3 fruit fly cellular contexts compared by ENCODE assay signal in the genomic region with DNA sequence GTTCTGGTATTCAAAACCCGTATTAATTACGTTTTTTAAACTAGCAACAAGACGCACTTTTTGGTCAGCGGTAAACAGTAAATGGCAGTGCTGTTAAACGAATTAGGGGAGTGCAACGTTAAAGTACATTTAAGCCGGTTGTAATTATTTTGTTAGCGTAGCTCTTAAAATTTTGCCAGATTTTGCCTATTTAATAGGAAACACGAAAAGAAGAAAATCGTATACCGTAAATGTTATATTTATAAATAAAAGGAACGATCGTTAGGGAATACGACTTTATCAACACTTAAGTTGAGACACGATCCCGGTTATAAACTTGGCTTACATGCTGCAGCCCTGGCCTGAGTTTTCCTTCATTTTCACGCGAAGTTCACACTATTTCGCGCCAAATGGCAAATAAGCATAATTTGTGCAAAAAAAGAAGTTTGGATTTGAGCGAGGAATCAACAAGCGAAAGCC.
TF ChIP-seq lines count a peak whose summit lies in the region.

Setx (minus strand) TSS at position 51 of the 459 bp plus-strand sequence.
mus301 (plus strand) TSS at position 361 of the 459 bp plus-strand sequence.

TF ChIP-seq in whole organism, adult, 20 proteins besides CTCF, POLR2A, EP300 and RAD21 (continued from another document):
- TF ChIP-seq bab1 (GFP tag; optimal IDR thresholded peaks at IDR 0.05; lab: Kevin White, UChicago) (peak; percentile 82), Clk (GFP tag; optimal IDR thresholded peaks at IDR 0.05; lab: Kevin White, UChicago) (peak; percentile 68), Mnt (GFP tag; optimal IDR thresholded peaks at IDR 0.05; lab: Kevin White, UChicago) (peak; percentile 76)

TF ChIP-seq in whole organism, embryonic, 481 proteins besides CTCF, POLR2A, EP300 and RAD21 (continued from another document and continues in another):
- TF ChIP-seq sr (GFP tag; IDR thresholded peaks at IDR 0.05; lab: Robert Waterston, UW) = no peak
- no peak for TF ChIP-seq HLHmδ (GFP tag; optimal IDR thresholded peaks at IDR 0.05; lab: Kevin White, UChicago)
- peak; percentile 43; the same call in 1 of the 3 replicates for TF ChIP-seq Mrtf (GFP tag; IDR thresholded peaks at IDR 0.05; lab: Robert Waterston, UW)
- TF ChIP-seq dm (GFP tag; optimal IDR thresholded peaks at IDR 0.05; lab: Kevin White, UChicago) = peak; percentile 80
- no peak for TF ChIP-seq cg (GFP tag; optimal IDR thresholded peaks at IDR 0.05; lab: Kevin White, UChicago)
- TF ChIP-seq Hr39 (optimal IDR thresholded peaks at IDR 0.05; lab: Kevin White, UChicago) = no peak
- no peak for TF ChIP-seq CG5180 (GFP tag; optimal IDR thresholded peaks at IDR 0.05; lab: Kevin White, UChicago)
- peak; percentile 64 for TF ChIP-seq disco-r (GFP tag; optimal IDR thresholded peaks at IDR 0.05; lab: Kevin White, UChicago)
- TF ChIP-seq CG8281 (tag; optimal IDR thresholded peaks at IDR 0.05; lab: Kevin White, UChicago) = no peak
- peak; percentile 73 for TF ChIP-seq CG15696 (tag; optimal IDR thresholded peaks at IDR 0.05; lab: Kevin White, UChicago)
- TF ChIP-seq prd (optimal IDR thresholded peaks at IDR 0.05; lab: Kevin White, UChicago) = no peak
- peak; percentile 84 for TF ChIP-seq prd (GFP tag; IDR thresholded peaks at IDR 0.05; lab: Robert Waterston, UW)
- peak; percentile 49 for TF ChIP-seq CG13287 (GFP tag; IDR thresholded peaks at IDR 0.05; lab: Robert Waterston, UW; ENCODE audit: partially characterized antibody)
- TF ChIP-seq NC2α (GFP tag; optimal IDR thresholded peaks at IDR 0.05; lab: Kevin White, UChicago) = peak; percentile 30
- TF ChIP-seq Hmr (GFP tag; optimal IDR thresholded peaks at IDR 0.05; lab: Kevin White, UChicago) = peak; percentile 92
- no peak for TF ChIP-seq CG15269 (tag; optimal IDR thresholded peaks at IDR 0.05; lab: Kevin White, UChicago)
- TF ChIP-seq crp (GFP tag; optimal IDR thresholded peaks at IDR 0.05; lab: Kevin White, UChicago) = peak in 1 of 2 experiments; percentile 52
- peak; percentile 63 for TF ChIP-seq CG17328 (GFP tag; IDR thresholded peaks at IDR 0.05; lab: Robert Waterston, UW)
- no peak for TF ChIP-seq salm (tag; optimal IDR thresholded peaks at IDR 0.05; lab: Kevin White, UChicago)
- TF ChIP-seq sna (GFP tag; IDR thresholded peaks at IDR 0.05; lab: Robert Waterston, UW; ENCODE audit: partially characterized antibody) = no peak
- TF ChIP-seq sob (GFP tag; IDR thresholded peaks at IDR 0.05; lab: Robert Waterston, UW) = peak; percentile 92
- TF ChIP-seq CG13624 (GFP tag; optimal IDR thresholded peaks at IDR 0.05; lab: Kevin White, UChicago) = peak; percentile 91
- no peak for TF ChIP-seq Eip74EF (GFP tag; optimal IDR thresholded peaks at IDR 0.05; lab: Kevin White, UChicago)
- peak; percentile 80 for TF ChIP-seq CG9215 (GFP tag; IDR thresholded peaks at IDR 0.05; lab: Robert Waterston, UW)
- peak; percentile 49 for TF ChIP-seq CG1233 (GFP tag; optimal IDR thresholded peaks at IDR 0.05; lab: Kevin White, UChicago)
- peak; percentile 12; the same call in 1 of the 2 replicates for TF ChIP-seq Rx (GFP tag; IDR thresholded peaks at IDR 0.05; lab: Robert Waterston, UW)
- peak; percentile 80 for TF ChIP-seq Dad (GFP tag; optimal IDR thresholded peaks at IDR 0.05; lab: Kevin White, UChicago)
- TF ChIP-seq CG12236 (GFP tag; optimal IDR thresholded peaks at IDR 0.05; lab: Kevin White, UChicago) = peak; percentile 53
- TF ChIP-seq croc (GFP tag; conservative IDR thresholded peaks at IDR 0.05; lab: Robert Waterston, UW) = peak; percentile 37; the same call in 2 of the 3 replicates
- no peak for TF ChIP-seq Hand (GFP tag; optimal IDR thresholded peaks at IDR 0.05; lab: Kevin White, UChicago)
- TF ChIP-seq tll (GFP tag; optimal IDR thresholded peaks at IDR 0.05; lab: Kevin White, UChicago) = peak in 1 of 2 experiments; percentile 6
- TF ChIP-seq Lhr (GFP tag; optimal IDR thresholded peaks at IDR 0.05; lab: Kevin White, UChicago) = peak; percentile 95
- peak; percentile 94 for TF ChIP-seq CG9932 (GFP tag; IDR thresholded peaks at IDR 0.05; lab: Robert Waterston, UW)
- TF ChIP-seq Rfx (GFP tag; IDR thresholded peaks at IDR 0.05; lab: Robert Waterston, UW) = peak; percentile 89
- TF ChIP-seq fd102C (GFP tag; optimal IDR thresholded peaks at IDR 0.05; lab: Kevin White, UChicago) = no peak
- peak; percentile 63; the same call in 2 of the 3 replicates for TF ChIP-seq CG34422 (GFP tag; IDR thresholded peaks at IDR 0.05; lab: Robert Waterston, UW)
- peak; percentile 81 for TF ChIP-seq caup (GFP tag; optimal IDR thresholded peaks at IDR 0.05; lab: Kevin White, UChicago; ENCODE audit: severe bottlenecking)
- no peak for TF ChIP-seq Lim3 (GFP tag; IDR thresholded peaks at IDR 0.05; lab: Robert Waterston, UW)
- TF ChIP-seq Dbx (GFP tag; IDR thresholded peaks at IDR 0.05; lab: Robert Waterston, UW) = peak; percentile 88
- TF ChIP-seq gro (GFP tag; optimal IDR thresholded peaks at IDR 0.05; lab: Kevin White, UChicago) = peak; percentile 84
- peak; percentile 77 for TF ChIP-seq CG17186 (GFP tag; optimal IDR thresholded peaks at IDR 0.05; lab: Kevin White, UChicago)
- peak; percentile 83 for TF ChIP-seq CG4282 (GFP tag; optimal IDR thresholded peaks at IDR 0.05; lab: Kevin White, UChicago)
- peak; percentile 99 for TF ChIP-seq Ets65A (GFP tag; lab: Kevin White, UChicago)
- no peak for TF ChIP-seq sd (tag; optimal IDR thresholded peaks at IDR 0.05; lab: Kevin White, UChicago)
- TF ChIP-seq Gug (GFP tag; IDR thresholded peaks at IDR 0.05; lab: Robert Waterston, UW) = peak; percentile 67; the same call in 2 of the 4 replicates
- no peak; the same call in 2 of the 3 replicates for TF ChIP-seq CG17361 (GFP tag; IDR thresholded peaks at IDR 0.05; lab: Robert Waterston, UW)
- peak; percentile 51 for TF ChIP-seq CG8388 (GFP tag; optimal IDR thresholded peaks at IDR 0.05; lab: Kevin White, UChicago)
- peak; percentile 20 for TF ChIP-seq CG15073 (GFP tag; optimal IDR thresholded peaks at IDR 0.05; lab: Kevin White, UChicago)
- TF ChIP-seq Scr (GFP tag; IDR thresholded peaks at IDR 0.05; lab: Robert Waterston, UW; ENCODE audit: partially characterized antibody) = no peak; the same call in 1 of the 2 replicates
- no peak for TF ChIP-seq twi (tag; optimal IDR thresholded peaks at IDR 0.05; lab: Kevin White, UChicago)
- TF ChIP-seq Fer2 (tag; optimal IDR thresholded peaks at IDR 0.05; lab: Kevin White, UChicago) = peak; percentile 52
- peak; percentile 87 for TF ChIP-seq mam (GFP tag; optimal IDR thresholded peaks at IDR 0.05; lab: Kevin White, UChicago)
- TF ChIP-seq CG10147 (GFP tag; optimal IDR thresholded peaks at IDR 0.05; lab: Kevin White, UChicago) = no peak
- peak; percentile 72 for TF ChIP-seq ssp (GFP tag; IDR thresholded peaks at IDR 0.05; lab: Robert Waterston, UW)
- TF ChIP-seq Atf-2 (GFP tag; optimal IDR thresholded peaks at IDR 0.05; lab: Kevin White, UChicago) = peak; percentile 74
- TF ChIP-seq sqz (GFP tag; optimal IDR thresholded peaks at IDR 0.05; lab: Kevin White, UChicago) = no peak
- TF ChIP-seq CG30431 (GFP tag; optimal IDR thresholded peaks at IDR 0.05; lab: Kevin White, UChicago) = peak; percentile 29
- peak; percentile 77 for TF ChIP-seq Antp (GFP tag; optimal IDR thresholded peaks at IDR 0.05; lab: Kevin White, UChicago)
- peak; percentile 51 for TF ChIP-seq CG3163 (GFP tag; optimal IDR thresholded peaks at IDR 0.05; lab: Kevin White, UChicago)
- peak; percentile 90 for TF ChIP-seq CG33213 (GFP tag; optimal IDR thresholded peaks at IDR 0.05; lab: Kevin White, UChicago)

TF ChIP-seq in whole organism, prepupa, 60 proteins besides CTCF, POLR2A, EP300 and RAD21 (continued from another document):
- TF ChIP-seq ss (GFP tag; optimal IDR thresholded peaks at IDR 0.05; lab: Kevin White, UChicago) (no peak), CG8632 (GFP tag; optimal IDR thresholded peaks at IDR 0.05; lab: Kevin White, UChicago) (no peak), CG7368 (GFP tag; optimal IDR thresholded peaks at IDR 0.05; lab: Kevin White, UChicago) (no peak), lz (GFP tag; optimal IDR thresholded peaks at IDR 0.05; lab: Kevin White, UChicago) (peak; percentile 84), Blimp-1 (GFP tag; optimal IDR thresholded peaks at IDR 0.05; lab: Kevin White, UChicago) (peak; percentile 31), CG6808 (GFP tag; optimal IDR thresholded peaks at IDR 0.05; lab: Kevin White, UChicago) (no peak), CG11902 (GFP tag; optimal IDR thresholded peaks at IDR 0.05; lab: Kevin White, UChicago) (peak; percentile 61), Eip78C (GFP tag; lab: Kevin White, UChicago) (peak; percentile 92), Ets96B (tag; optimal IDR thresholded peaks at IDR 0.05; lab: Kevin White, UChicago) (no peak), pdm3 (GFP tag; optimal IDR thresholded peaks at IDR 0.05; lab: Kevin White, UChicago) (no peak), Hr4 (GFP tag; optimal IDR thresholded peaks at IDR 0.05; lab: Kevin White, UChicago) (no peak), topi (GFP tag; optimal IDR thresholded peaks at IDR 0.05; lab: Kevin White, UChicago) (no peak), Smox (GFP tag; optimal IDR thresholded peaks at IDR 0.05; lab: Kevin White, UChicago) (no peak), Ets21C (GFP tag; optimal IDR thresholded peaks at IDR 0.05; lab: Kevin White, UChicago) (peak; percentile 75), CG1621 (tag; optimal IDR thresholded peaks at IDR 0.05; lab: Kevin White, UChicago) (no peak), Sox14 (GFP tag; optimal IDR thresholded peaks at IDR 0.05; lab: Kevin White, UChicago) (no peak), CG9139 (GFP tag; optimal IDR thresholded peaks at IDR 0.05; lab: Kevin White, UChicago) (no peak), Lpt (GFP tag; optimal IDR thresholded peaks at IDR 0.05; lab: Kevin White, UChicago) (no peak), CG6163 (GFP tag; IDR thresholded peaks at IDR 0.05; lab: Robert Waterston, UW) (no peak; the same call in 2 of the 3 replicates), net (GFP tag; optimal IDR thresholded peaks at IDR 0.05; lab: Kevin White, UChicago) (no peak), CG31627 (GFP tag; optimal IDR thresholded peaks at IDR 0.05; lab: Kevin White, UChicago) (peak; percentile 88), CG3032 (tag; optimal IDR thresholded peaks at IDR 0.05; lab: Kevin White, UChicago) (peak; percentile 81), Eip93F (GFP tag; optimal IDR thresholded peaks at IDR 0.05; lab: Kevin White, UChicago) (no peak), Gug (GFP tag; IDR thresholded peaks at IDR 0.05; lab: Robert Waterston, UW) (peak; percentile 64), Hr38 (GFP tag; optimal IDR thresholded peaks at IDR 0.05; lab: Kevin White, UChicago) (no peak), CG15336 (GFP tag; IDR thresholded peaks at IDR 0.05; lab: Robert Waterston, UW) (no peak), eg (GFP tag; IDR thresholded peaks at IDR 0.05; lab: Robert Waterston, UW) (no peak; the same call in 2 of the 3 replicates), CG6854 (GFP tag; optimal IDR thresholded peaks at IDR 0.05; lab: Kevin White, UChicago) (no peak), CG4318 (GFP tag; optimal IDR thresholded peaks at IDR 0.05; lab: Kevin White, UChicago) (no peak), CG6276 (GFP tag; optimal IDR thresholded peaks at IDR 0.05; lab: Kevin White, UChicago) (no peak), vri (GFP tag; optimal IDR thresholded peaks at IDR 0.05; lab: Kevin White, UChicago) (no peak), fkh (GFP tag; optimal IDR thresholded peaks at IDR 0.05; lab: Kevin White, UChicago) (no peak), CG10669 (GFP tag; optimal IDR thresholded peaks at IDR 0.05; lab: Kevin White, UChicago) (no peak), CG34406 (GFP tag; optimal IDR thresholded peaks at IDR 0.05; lab: Kevin White, UChicago) (peak; percentile 64), Sox102F (GFP tag; optimal IDR thresholded peaks at IDR 0.05; lab: Kevin White, UChicago) (no peak), CG16779 (tag; optimal IDR thresholded peaks at IDR 0.05; lab: Kevin White, UChicago) (no peak), acj6 (GFP tag; optimal IDR thresholded peaks at IDR 0.05; lab: Kevin White, UChicago) (peak; percentile 81), CG10631 (GFP tag; optimal IDR thresholded peaks at IDR 0.05; lab: Kevin White, UChicago) (peak; percentile 81), dsx (GFP tag; optimal IDR thresholded peaks at IDR 0.05; lab: Kevin White, UChicago; ENCODE audit: poor library complexity, severe bottlenecking) (no peak), OdsH (GFP tag; optimal IDR thresholded peaks at IDR 0.05; lab: Kevin White, UChicago) (no peak), dac (GFP tag; optimal IDR thresholded peaks at IDR 0.05; lab: Kevin White, UChicago) (no peak), Sox15 (GFP tag; optimal IDR thresholded peaks at IDR 0.05; lab: Kevin White, UChicago) (peak; percentile 70)
